Fruit fly (Drosophila melanogaster) Kc167 (cell line): ENCODE measurements around the gene Bcat.

Source experiments
- Myc ChIP-seq: fragments of >200 bp; optimal IDR thresholded peaks from 2 replicates; lab custom pipeline; 2017; ENCODE audit warnings: missing external identifiers
- Sin3A ChIP-seq: fragments of >200 bp; optimal IDR thresholded peaks from 2 replicates; lab custom pipeline; 2018; ENCODE audit warnings: missing external identifiers
- h ChIP-seq: fragments of >200 bp; optimal IDR thresholded peaks from 3 replicates; lab custom pipeline; 2018; ENCODE audit warnings: missing external identifiers
- insv ChIP-seq: fragments of >200 bp; optimal IDR thresholded peaks from 3 replicates; lab custom pipeline; 2018; ENCODE audit warnings: missing external identifiers
- psq ChIP-seq: fragments of >200 bp; optimal IDR thresholded peaks from 2 replicates; lab custom pipeline; 2017; ENCODE audit warnings: missing external identifiers
- ttk ChIP-seq: sonication (Bioruptor generic); optimal IDR thresholded peaks from 2 replicates; lab custom pipeline; 2017; ENCODE audit warnings: missing external identifiers

Bcat gene

DNA sequence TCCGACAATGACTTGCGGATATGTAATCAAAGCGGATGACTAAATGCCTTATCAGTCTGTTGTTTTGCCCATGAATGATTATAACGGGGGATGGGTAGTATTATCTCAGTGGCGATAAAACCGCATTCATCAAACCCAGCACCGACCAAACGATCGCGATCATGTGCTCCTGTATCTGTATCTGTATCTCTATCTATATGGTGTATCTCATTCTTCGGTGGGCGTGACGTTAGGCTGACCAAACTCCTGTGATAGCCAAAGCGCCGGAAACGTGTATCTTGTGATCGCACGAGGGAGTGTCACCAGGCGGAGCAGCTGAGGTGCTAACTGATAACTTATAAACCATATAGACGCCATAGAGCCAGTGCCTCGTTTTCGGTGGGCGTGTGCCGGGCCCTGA, 3.9 kb upstream of the Bcat start:
- no peak for TF ChIP-seq insv (lab: Kevin White, UChicago)
- no peak for TF ChIP-seq psq (lab: Kevin White, UChicago)
- TF ChIP-seq Sin3A (lab: Kevin White, UChicago): no peak
- TF ChIP-seq Myc (lab: Kevin White, UChicago): no peak
- TF ChIP-seq h (lab: Kevin White, UChicago): no peak
- TF ChIP-seq ttk (lab: Kevin White, UChicago): no peak

DNA sequence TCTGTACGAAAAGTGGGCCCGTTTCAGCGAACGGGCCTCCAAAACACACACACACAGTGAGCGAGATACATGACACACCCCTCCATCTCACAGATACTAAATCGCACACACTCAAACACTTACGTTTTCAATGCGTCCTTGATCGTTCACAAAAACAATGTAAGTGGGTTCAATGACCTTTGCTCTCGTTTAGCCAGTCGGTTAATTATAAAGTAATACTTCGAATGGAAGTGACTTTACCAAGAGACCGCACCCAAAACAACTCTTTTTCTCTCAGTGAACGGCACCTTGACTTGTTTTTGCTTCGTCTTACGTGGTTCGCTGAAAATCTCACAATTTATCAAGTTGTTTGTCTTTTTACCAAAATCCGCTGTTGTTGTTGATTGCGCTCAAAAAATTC, 2.4 kb upstream of the Bcat start:
- TF ChIP-seq ttk (lab: Kevin White, UChicago) (no peak), Sin3A (lab: Kevin White, UChicago) (no peak), psq (lab: Kevin White, UChicago) (no peak), insv (lab: Kevin White, UChicago) (no peak), h (lab: Kevin White, UChicago) (no peak), Myc (lab: Kevin White, UChicago) (no peak)

DNA sequence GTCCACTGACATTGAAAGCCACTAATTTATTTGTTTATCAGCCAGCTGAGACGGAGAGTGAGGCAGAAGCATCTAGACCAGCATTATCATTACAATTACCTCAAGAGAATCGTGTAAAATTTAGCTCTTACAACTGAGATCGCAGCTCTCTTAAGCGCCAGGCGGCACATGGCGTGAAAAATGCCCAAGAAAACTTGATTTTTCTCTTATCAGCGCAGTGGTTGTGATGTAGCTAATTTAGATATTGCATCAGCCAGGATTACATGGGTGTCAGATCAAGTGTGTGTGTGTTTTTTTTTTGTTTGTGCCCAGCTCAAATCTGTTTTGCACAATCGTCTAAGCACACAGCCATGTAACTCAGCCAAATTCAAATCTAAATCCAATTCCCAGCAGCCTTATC, 1.7 kb upstream of the Bcat start:
- no peak for TF ChIP-seq insv (lab: Kevin White, UChicago)
- no peak for TF ChIP-seq Myc (lab: Kevin White, UChicago)

DNA sequence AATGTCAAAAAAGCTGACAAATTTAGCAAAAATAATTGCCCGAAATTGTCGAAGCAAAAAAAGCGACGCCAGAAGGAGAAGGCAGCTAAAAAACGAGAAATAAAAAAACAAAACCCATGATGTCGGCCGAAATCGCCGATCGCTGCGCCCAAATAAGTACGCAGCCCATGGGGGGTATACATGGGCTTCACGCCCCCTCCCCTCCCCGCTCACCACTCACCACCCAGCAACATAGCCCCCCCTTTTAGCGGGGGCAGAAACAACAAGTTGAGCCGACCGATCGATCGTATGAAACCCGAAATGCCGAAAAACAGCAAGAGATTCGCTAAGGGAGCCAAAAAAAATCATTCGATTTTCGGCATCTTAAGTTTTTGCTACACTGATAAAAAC, 716 bp upstream of the Bcat start:
- TF ChIP-seq Myc (lab: Kevin White, UChicago) (no peak), Sin3A (lab: Kevin White, UChicago) (no peak), psq (lab: Kevin White, UChicago) (no peak), h (lab: Kevin White, UChicago) (no peak), insv (lab: Kevin White, UChicago) (no peak), ttk (lab: Kevin White, UChicago) (no peak)

DNA sequence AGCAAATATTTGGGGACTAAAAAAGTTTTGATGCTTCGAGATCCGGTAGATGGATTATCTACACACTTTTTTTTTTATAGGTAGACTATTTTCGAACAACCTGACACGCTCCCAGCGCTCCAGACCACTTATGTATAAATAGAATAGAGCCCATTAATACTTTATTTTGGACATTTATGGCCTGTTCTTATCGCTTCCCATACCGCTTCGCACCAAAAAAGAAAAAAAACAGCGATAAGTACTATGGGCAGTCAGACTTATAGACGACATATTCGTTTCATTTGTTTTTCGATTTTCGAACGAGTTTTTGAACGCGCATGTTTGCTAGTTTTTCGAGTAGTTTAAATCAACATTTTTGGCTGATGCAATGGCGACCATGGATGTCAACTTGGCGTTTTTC, 911 bp downstream of the Bcat start:
- TF ChIP-seq h (lab: Kevin White, UChicago) (no peak), ttk (lab: Kevin White, UChicago) (no peak), Myc (lab: Kevin White, UChicago) (no peak), psq (lab: Kevin White, UChicago) (no peak), Sin3A (lab: Kevin White, UChicago) (no peak), insv (lab: Kevin White, UChicago) (no peak)

DNA sequence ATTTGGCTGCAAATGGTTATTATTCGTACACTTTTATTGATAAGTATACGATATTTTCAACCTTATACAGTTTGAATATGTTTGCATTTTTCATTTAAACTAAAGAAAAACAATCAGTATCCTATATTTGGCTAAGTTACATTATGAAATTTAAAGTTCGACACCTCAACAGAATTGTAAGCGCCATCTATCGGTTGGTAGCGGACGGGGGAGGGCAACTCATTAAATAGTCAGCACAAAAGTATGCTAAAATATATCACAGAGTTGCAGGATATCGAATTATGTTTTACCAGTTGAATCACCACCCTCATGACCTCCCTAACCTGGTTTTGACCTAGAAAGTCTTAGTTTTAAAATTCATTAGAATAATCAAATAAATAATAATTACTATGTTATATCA, 4.5 kb downstream of the Bcat start:
- no peak for TF ChIP-seq insv (lab: Kevin White, UChicago)
- TF ChIP-seq psq (lab: Kevin White, UChicago): no peak
- no peak for TF ChIP-seq ttk (lab: Kevin White, UChicago)
- no peak for TF ChIP-seq Sin3A (lab: Kevin White, UChicago)
- no peak for TF ChIP-seq h (lab: Kevin White, UChicago)
- TF ChIP-seq Myc (lab: Kevin White, UChicago): no peak

DNA sequence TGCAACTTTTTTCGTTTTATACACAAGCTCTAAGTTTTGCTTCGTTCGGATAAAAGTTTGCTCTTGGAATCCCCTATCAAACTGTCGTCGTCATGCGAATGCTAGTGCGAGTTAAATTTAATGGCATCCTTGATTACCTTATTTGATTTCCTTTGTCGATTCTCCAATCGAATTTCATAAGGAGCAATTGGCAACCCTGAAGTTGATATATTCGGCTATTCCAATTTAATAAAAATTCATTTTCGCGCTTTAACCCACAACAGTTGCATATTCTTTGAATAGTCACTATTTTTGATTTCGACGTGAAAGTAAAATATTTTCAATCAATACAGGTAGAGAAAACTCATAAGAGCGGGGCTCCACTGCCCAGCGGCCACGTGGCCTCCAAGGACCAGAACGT, 6.1 kb downstream of the Bcat start, which contains the start of gene CG12725:
TSS of gene CG12725 (minus strand) at position 101 of the 400 bp plus-strand sequence.
- TF ChIP-seq Myc (lab: Kevin White, UChicago): no peak
- no peak for TF ChIP-seq Sin3A (lab: Kevin White, UChicago)
- no peak for TF ChIP-seq ttk (lab: Kevin White, UChicago)
- TF ChIP-seq psq (lab: Kevin White, UChicago): no peak
- no peak for TF ChIP-seq insv (lab: Kevin White, UChicago)
- no peak for TF ChIP-seq h (lab: Kevin White, UChicago)

DNA sequence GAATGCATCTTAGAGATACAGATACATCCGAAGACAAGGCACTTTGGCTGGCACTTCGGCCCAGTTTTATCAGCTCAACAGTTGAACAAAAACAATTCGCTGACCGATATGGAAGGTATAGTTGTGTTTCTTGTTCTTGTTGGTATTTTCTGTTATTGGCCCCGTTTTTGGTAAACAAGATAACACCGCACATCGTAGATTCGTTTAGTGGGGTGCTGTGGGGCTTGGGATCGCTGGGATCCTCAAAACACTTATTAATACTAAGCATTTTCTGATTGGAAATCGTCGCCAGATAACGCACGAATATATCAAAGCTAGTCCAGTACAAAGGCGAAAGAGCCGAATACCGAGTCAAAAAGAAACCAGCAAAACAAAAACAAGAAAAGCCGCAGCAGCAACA, 6.9 kb downstream of the Bcat start:
- TF ChIP-seq psq (lab: Kevin White, UChicago): no peak
- no peak for TF ChIP-seq ttk (lab: Kevin White, UChicago)
- TF ChIP-seq h (lab: Kevin White, UChicago): no peak
- TF ChIP-seq Myc (lab: Kevin White, UChicago): no peak
- TF ChIP-seq insv (lab: Kevin White, UChicago): no peak
- no peak for TF ChIP-seq Sin3A (lab: Kevin White, UChicago)

DNA sequence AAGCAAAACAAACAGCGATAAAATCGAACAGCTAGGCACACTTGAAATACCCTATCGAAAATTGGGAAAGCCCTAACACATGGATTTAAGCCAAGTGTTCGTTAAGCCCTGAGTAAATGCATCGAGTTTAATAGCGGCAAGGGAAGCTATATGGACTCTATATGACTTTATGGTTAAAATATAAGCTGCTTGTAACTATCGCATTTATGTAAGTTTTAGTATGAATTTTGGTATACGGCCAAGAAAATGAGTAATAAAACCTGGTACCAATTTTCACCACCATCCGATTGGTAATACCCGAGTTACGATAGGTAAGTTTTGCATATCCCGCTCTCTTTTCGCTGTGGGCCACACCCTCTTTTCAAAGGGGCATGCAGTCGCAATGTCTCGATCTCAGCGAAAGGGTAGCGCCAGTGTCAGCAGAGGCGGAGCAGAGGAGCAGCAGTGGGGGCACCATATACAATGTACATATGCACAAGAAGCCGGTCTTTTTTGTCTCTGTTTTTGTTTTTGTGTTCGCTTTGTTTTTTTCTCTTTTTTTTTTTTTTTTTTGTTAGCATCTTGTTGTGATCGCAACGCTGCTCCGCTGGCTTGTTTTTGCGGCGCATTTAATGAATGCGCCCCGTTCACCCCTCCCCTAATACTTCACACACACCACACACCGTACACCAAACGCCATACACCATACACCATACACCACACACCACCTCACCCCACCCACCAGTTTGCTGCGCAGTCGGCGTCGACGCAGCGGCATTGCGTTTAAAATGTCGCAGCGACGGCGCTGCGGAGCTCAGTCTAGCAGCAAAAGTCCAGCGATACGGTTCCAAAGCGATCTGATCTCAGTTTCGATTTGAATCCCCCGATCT, 7.5 kb downstream of the Bcat start, which contains the start of gene GstT4:
TSS of gene GstT4 (plus strand) at position 788 of the 869 bp plus-strand sequence.
- TF ChIP-seq Myc (lab: Kevin White, UChicago) (no peak), psq (lab: Kevin White, UChicago) (peak; percentile 73), h (lab: Kevin White, UChicago) (no peak)

DNA sequence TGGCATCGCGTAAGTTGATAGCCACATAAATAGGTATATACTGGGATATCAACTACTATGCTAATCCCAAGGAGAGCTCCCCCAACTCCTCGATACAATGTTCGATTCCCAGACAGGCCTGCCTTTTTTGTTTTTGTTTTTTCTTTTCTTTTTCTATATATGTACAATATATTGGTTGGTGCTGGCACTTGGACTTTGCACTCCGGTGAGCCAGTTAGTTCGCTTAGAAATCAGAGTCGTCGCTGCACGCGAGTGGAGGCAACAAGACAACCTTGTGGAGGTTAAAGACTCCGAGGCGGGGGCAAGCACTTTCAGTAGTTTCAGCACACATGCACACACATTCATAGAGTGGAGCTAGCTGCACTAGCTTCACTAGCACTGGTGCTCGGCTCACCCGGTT, 9.6 kb downstream of the Bcat start:
- TF ChIP-seq insv (lab: Kevin White, UChicago): no peak
- no peak for TF ChIP-seq h (lab: Kevin White, UChicago)
- TF ChIP-seq Myc (lab: Kevin White, UChicago): no peak
- no peak for TF ChIP-seq Sin3A (lab: Kevin White, UChicago)
- no peak for TF ChIP-seq psq (lab: Kevin White, UChicago)

DNA sequence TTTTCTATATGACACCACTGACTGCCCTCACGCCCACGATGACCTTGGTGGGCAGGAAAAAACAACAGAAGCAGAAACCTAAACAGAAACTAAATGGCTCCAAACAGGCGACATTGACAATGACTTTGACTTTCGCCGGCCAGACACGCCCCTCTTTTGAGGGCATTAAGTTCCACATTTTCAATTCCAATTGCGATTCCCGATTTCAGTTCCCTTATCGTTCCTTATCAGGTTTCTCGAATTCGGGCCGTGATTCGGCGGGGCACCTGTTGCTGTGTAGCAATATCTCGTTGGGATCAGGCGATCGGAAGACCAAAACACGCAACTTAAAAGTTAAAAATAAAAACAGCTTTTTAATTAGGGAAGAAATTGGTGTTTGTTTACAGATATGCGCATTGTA, 11.0 kb downstream of the Bcat start:
- no peak for TF ChIP-seq Sin3A (lab: Kevin White, UChicago)
- no peak for TF ChIP-seq h (lab: Kevin White, UChicago)
- no peak for TF ChIP-seq psq (lab: Kevin White, UChicago)
- TF ChIP-seq Myc (lab: Kevin White, UChicago): no peak
- no peak for TF ChIP-seq insv (lab: Kevin White, UChicago)
- no peak for TF ChIP-seq ttk (lab: Kevin White, UChicago)

DNA sequence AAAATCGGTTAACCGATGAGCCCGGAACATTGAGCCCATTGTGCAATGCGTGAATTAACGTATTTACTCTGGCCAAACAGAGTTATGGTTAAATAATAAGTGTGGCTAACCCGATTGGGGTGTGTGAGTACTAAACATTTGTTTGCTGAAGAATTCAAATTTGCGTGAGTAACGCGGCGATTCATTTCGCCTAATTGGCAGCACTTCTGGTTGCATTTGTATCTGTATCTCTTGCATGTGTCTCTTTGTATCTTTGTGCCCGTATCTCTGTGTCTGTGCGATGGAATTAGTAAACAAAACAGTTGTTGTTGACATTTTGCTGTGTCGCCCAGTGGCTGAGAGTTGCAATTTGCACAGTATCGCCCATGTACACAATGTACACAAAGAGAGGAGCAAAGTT, 14.2 kb downstream of the Bcat start:
- TF ChIP-seq h (lab: Kevin White, UChicago) (no peak), psq (lab: Kevin White, UChicago) (no peak), Myc (lab: Kevin White, UChicago) (no peak), Sin3A (lab: Kevin White, UChicago) (no peak), ttk (lab: Kevin White, UChicago) (no peak), insv (lab: Kevin White, UChicago) (no peak)
